Worm (Caenorhabditis elegans): ENCODE measurements around the gene F31F6.1.

The F31F6.1 gene

ce11 chrX:14897192-14897591 lies 29.1 kb upstream of the F31F6.1 start:
- no peak for TF ChIP-seq tbx-37 (GFP tag; conservative IDR thresholded peaks at IDR 0.05)
- TF ChIP-seq ets-7 (tag; optimal IDR thresholded peaks at IDR 0.05): no peak
- TF ChIP-seq aly-1 (tag; optimal IDR thresholded peaks at IDR 0.05): no peak
- TF ChIP-seq ceh-36 (tag; optimal IDR thresholded peaks at IDR 0.05): no peak
- no peak for TF ChIP-seq sea-1 (GFP tag; conservative IDR thresholded peaks at IDR 0.05)
- TF ChIP-seq hnd-1 (tag; optimal IDR thresholded peaks at IDR 0.05): no peak
- no peak for TF ChIP-seq tra-4 (tag; optimal IDR thresholded peaks at IDR 0.05)
- no peak for TF ChIP-seq ama-1 (optimal IDR thresholded peaks at IDR 0.05)
- no peak for TF ChIP-seq ceh-13 (GFP tag; optimal IDR thresholded peaks at IDR 0.05)
- TF ChIP-seq scrt-1 (GFP tag; IDR thresholded peaks at IDR 0.05): no peak
- no peak for TF ChIP-seq hmg-4 (GFP tag; optimal IDR thresholded peaks at IDR 0.05)
- TF ChIP-seq pes-1 (GFP tag; IDR thresholded peaks at IDR 0.05): no peak
- no peak for TF ChIP-seq B0310.2 (tag; optimal IDR thresholded peaks at IDR 0.05)
- no peak for TF ChIP-seq F13C5.2 (tag; optimal IDR thresholded peaks at IDR 0.05)
- TF ChIP-seq tbx-11 (GFP tag; IDR thresholded peaks at IDR 0.05): no peak
- TF ChIP-seq flt-1 (GFP tag; IDR thresholded peaks at IDR 0.05): no peak
- TF ChIP-seq hmbx-1 (tag; optimal IDR thresholded peaks at IDR 0.05): no peak

- TF ChIP-seq flt-1 (GFP tag; IDR thresholded peaks at IDR 0.05) (no peak), ets-7 (tag; optimal IDR thresholded peaks at IDR 0.05) (no peak), hmbx-1 (tag; optimal IDR thresholded peaks at IDR 0.05) (no peak)
Measured at ce11 chrX:14894845-14895244, 26.7 kb upstream of the F31F6.1 start, which contains the start of gene nac-1. Gene nac-1, plus strand, starts transcription at chrX:14895145.

ce11 chrX:14894380-14894779 lies 26.3 kb upstream of the F31F6.1 start:
- no peak for TF ChIP-seq hnd-1 (tag; optimal IDR thresholded peaks at IDR 0.05)
- TF ChIP-seq B0310.2 (tag; optimal IDR thresholded peaks at IDR 0.05): no peak
- TF ChIP-seq sea-1 (GFP tag; conservative IDR thresholded peaks at IDR 0.05): no peak
- TF ChIP-seq flt-1 (GFP tag; IDR thresholded peaks at IDR 0.05): no peak
- no peak for TF ChIP-seq ceh-36 (tag; optimal IDR thresholded peaks at IDR 0.05)
- TF ChIP-seq ceh-13 (GFP tag; optimal IDR thresholded peaks at IDR 0.05): no peak
- TF ChIP-seq pes-1 (GFP tag; IDR thresholded peaks at IDR 0.05): no peak
- no peak for TF ChIP-seq aly-1 (tag; optimal IDR thresholded peaks at IDR 0.05)
- TF ChIP-seq tbx-37 (GFP tag; conservative IDR thresholded peaks at IDR 0.05): no peak
- no peak for TF ChIP-seq hmg-4 (GFP tag; optimal IDR thresholded peaks at IDR 0.05)
- TF ChIP-seq tbx-11 (GFP tag; IDR thresholded peaks at IDR 0.05): no peak
- no peak for TF ChIP-seq ets-7 (tag; optimal IDR thresholded peaks at IDR 0.05)
- no peak for TF ChIP-seq tra-4 (tag; optimal IDR thresholded peaks at IDR 0.05)
- TF ChIP-seq scrt-1 (GFP tag; IDR thresholded peaks at IDR 0.05): no peak
- TF ChIP-seq ama-1 (optimal IDR thresholded peaks at IDR 0.05): no peak
- no peak for TF ChIP-seq hmbx-1 (tag; optimal IDR thresholded peaks at IDR 0.05)
- no peak for TF ChIP-seq F13C5.2 (tag; optimal IDR thresholded peaks at IDR 0.05)

- TF ChIP-seq tra-4 (tag; optimal IDR thresholded peaks at IDR 0.05) (no peak), sea-1 (GFP tag; conservative IDR thresholded peaks at IDR 0.05) (no peak), ceh-36 (tag; optimal IDR thresholded peaks at IDR 0.05) (no peak), tbx-37 (GFP tag; conservative IDR thresholded peaks at IDR 0.05) (no peak), scrt-1 (GFP tag; IDR thresholded peaks at IDR 0.05) (no peak), aly-1 (tag; optimal IDR thresholded peaks at IDR 0.05) (no peak), F13C5.2 (tag; optimal IDR thresholded peaks at IDR 0.05) (no peak), ama-1 (optimal IDR thresholded peaks at IDR 0.05) (no peak), ceh-13 (GFP tag; optimal IDR thresholded peaks at IDR 0.05) (no peak), ets-7 (tag; optimal IDR thresholded peaks at IDR 0.05) (no peak), hmg-4 (GFP tag; optimal IDR thresholded peaks at IDR 0.05) (no peak), pes-1 (GFP tag; IDR thresholded peaks at IDR 0.05) (no peak), hnd-1 (tag; optimal IDR thresholded peaks at IDR 0.05) (no peak), tbx-11 (GFP tag; IDR thresholded peaks at IDR 0.05) (no peak), hmbx-1 (tag; optimal IDR thresholded peaks at IDR 0.05) (no peak), flt-1 (GFP tag; IDR thresholded peaks at IDR 0.05) (no peak), B0310.2 (tag; optimal IDR thresholded peaks at IDR 0.05) (no peak)
Measured at ce11 chrX:14888188-14888587, 20.1 kb upstream of the F31F6.1 start, which contains the start of gene daf-6. Gene daf-6, plus strand, starts transcription at chrX:14888488.

- TF ChIP-seq hnd-1 (tag; optimal IDR thresholded peaks at IDR 0.05) (no peak), aly-1 (tag; optimal IDR thresholded peaks at IDR 0.05) (no peak), pes-1 (GFP tag; IDR thresholded peaks at IDR 0.05) (no peak), F13C5.2 (tag; optimal IDR thresholded peaks at IDR 0.05) (no peak), flt-1 (GFP tag; IDR thresholded peaks at IDR 0.05) (no peak), tbx-11 (GFP tag; IDR thresholded peaks at IDR 0.05) (no peak), scrt-1 (GFP tag; IDR thresholded peaks at IDR 0.05) (no peak), tbx-37 (GFP tag; conservative IDR thresholded peaks at IDR 0.05) (no peak), B0310.2 (tag; optimal IDR thresholded peaks at IDR 0.05) (no peak), tra-4 (tag; optimal IDR thresholded peaks at IDR 0.05) (no peak), ets-7 (tag; optimal IDR thresholded peaks at IDR 0.05) (no peak), sea-1 (GFP tag; conservative IDR thresholded peaks at IDR 0.05) (no peak), hmbx-1 (tag; optimal IDR thresholded peaks at IDR 0.05) (no peak)
Measured at ce11 chrX:14885855-14886254, 17.8 kb upstream of the F31F6.1 start.

ce11 chrX:14881119-14881518 lies 13.0 kb upstream of the F31F6.1 start, which contains the start of gene flp-8:
Gene flp-8, plus strand, starts transcription at chrX:14881419.
- no peak for TF ChIP-seq scrt-1 (GFP tag; IDR thresholded peaks at IDR 0.05)

- no peak for TF ChIP-seq tra-4 (tag; optimal IDR thresholded peaks at IDR 0.05)
- TF ChIP-seq F13C5.2 (tag; optimal IDR thresholded peaks at IDR 0.05): no peak
- TF ChIP-seq tbx-37 (GFP tag; conservative IDR thresholded peaks at IDR 0.05): no peak
- TF ChIP-seq hmbx-1 (tag; optimal IDR thresholded peaks at IDR 0.05): no peak
- TF ChIP-seq ceh-36 (tag; optimal IDR thresholded peaks at IDR 0.05): no peak
- TF ChIP-seq scrt-1 (GFP tag; IDR thresholded peaks at IDR 0.05): no peak
Measured at ce11 chrX:14877691-14878090, 9.6 kb upstream of the F31F6.1 start.

- no peak for TF ChIP-seq hmg-4 (GFP tag; optimal IDR thresholded peaks at IDR 0.05)
- no peak for TF ChIP-seq hmbx-1 (tag; optimal IDR thresholded peaks at IDR 0.05)
- TF ChIP-seq F13C5.2 (tag; optimal IDR thresholded peaks at IDR 0.05): no peak
- TF ChIP-seq ama-1 (optimal IDR thresholded peaks at IDR 0.05): no peak
- TF ChIP-seq ets-7 (tag; optimal IDR thresholded peaks at IDR 0.05): no peak
Measured at ce11 chrX:14875668-14876067, 7.6 kb upstream of the F31F6.1 start, which contains the start of gene sssh-1. Gene sssh-1, plus strand, starts transcription at chrX:14875968.
